Worm (Caenorhabditis elegans) whole organism, mixed stage, embryonic: ENCODE results near the gene mmaa-1.

ENCODE experiments used
- bed-3 ChIP-seq: fragments of 200-800 bp; sonication (Bioruptor generic); optimal IDR thresholded peaks from 3 replicates; lab custom pipeline; 2018; ENCODE audit warnings: mild to moderate bottlenecking, missing genetic modification characterization, moderate library complexity, missing compliant biosample characterization
- ces-1 ChIP-seq: fragments of 150-350 bp; optimal IDR thresholded peaks from 2 replicates; lab custom pipeline; 2014; ENCODE audit warnings: missing biosample characterization, missing genetic modification reagents, missing genetic modification characterization
- elt-1 ChIP-seq: sonication (generic microtip); optimal IDR thresholded peaks from 2 replicates; lab custom pipeline; 2017; ENCODE audit warnings: missing genetic modification characterization, mild to moderate bottlenecking, missing compliant biosample characterization, antibody characterized with exemption, moderate library complexity, borderline replicate concordance; ENCODE audit not compliant: insufficient read depth
- elt-3 ChIP-seq: fragments of 150-350 bp; optimal IDR thresholded peaks from 2 replicates; lab custom pipeline; 2014; ENCODE audit warnings: missing biosample characterization, missing genetic modification characterization
- flh-1 ChIP-seq: fragments of 200-800 bp; sonication (Bioruptor generic); optimal IDR thresholded peaks from 2 replicates; lab custom pipeline; 2018; ENCODE audit warnings: mild to moderate bottlenecking, missing genetic modification characterization, moderate library complexity, missing compliant biosample characterization
- lin-13 ChIP-seq: fragments of 150-350 bp; optimal IDR thresholded peaks from 2 replicates; lab custom pipeline; 2014; ENCODE audit warnings: missing biosample characterization, missing genetic modification characterization
- lsy-2 ChIP-seq: fragments of 150-350 bp; optimal IDR thresholded peaks from 2 replicates; lab custom pipeline; 2014; ENCODE audit warnings: missing biosample characterization, missing genetic modification characterization
- nhr-76 ChIP-seq: sonication (generic microtip); optimal IDR thresholded peaks from 2 replicates; lab custom pipeline; 2017; ENCODE audit warnings: missing biosample characterization, missing genetic modification characterization
- pha-4 ChIP-seq: fragments of 150-350 bp; optimal IDR thresholded peaks from 2 replicates; lab custom pipeline; 2018; ENCODE audit warnings: missing biosample characterization, missing genetic modification reagents, missing genetic modification characterization
- unc-62 ChIP-seq: fragments of 150-350 bp; optimal IDR thresholded peaks from 2 replicates; lab custom pipeline; 2014; ENCODE audit warnings: missing biosample characterization, missing genetic modification reagents, missing genetic modification characterization
- zip-8 ChIP-seq: fragments of 150-350 bp; optimal IDR thresholded peaks from 2 replicates; lab custom pipeline; 2014; ENCODE audit warnings: missing biosample characterization, missing genetic modification characterization

DNA sequence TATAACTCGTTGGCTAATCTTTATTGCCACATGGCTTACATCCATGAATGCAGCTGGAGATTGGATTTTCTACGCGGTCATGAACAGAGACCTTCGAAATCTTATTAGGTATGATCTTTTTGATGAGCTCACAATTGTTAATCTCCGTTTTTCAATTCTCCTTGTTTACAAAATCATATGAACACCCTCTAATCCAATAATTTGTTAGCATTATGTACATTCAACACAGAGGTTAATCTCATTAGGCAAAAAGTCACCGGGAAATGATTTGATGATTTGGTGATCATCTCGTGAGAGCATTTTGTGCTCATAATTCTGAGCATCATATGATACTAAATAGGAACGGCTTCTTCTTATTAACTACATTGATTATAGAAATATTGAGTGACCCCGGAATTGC, 45.3 kb upstream of the mmaa-1 start:
- no peak for TF ChIP-seq pha-4 (tag; lab: Kevin White, UChicago)
- no peak for TF ChIP-seq nhr-76
- no peak for TF ChIP-seq ces-1 (GFP tag; lab: Kevin White, UChicago)
- TF ChIP-seq unc-62 (GFP tag; lab: Kevin White, UChicago): no peak
- TF ChIP-seq elt-1 (tag; lab: Kevin White, UChicago): no peak
- no peak for TF ChIP-seq elt-3
- no peak for TF ChIP-seq zip-8 (tag; lab: Kevin White, UChicago)
- no peak for TF ChIP-seq flh-1 (GFP tag; lab: Kevin White, UChicago)
- TF ChIP-seq bed-3 (GFP tag; lab: Kevin White, UChicago): no peak
- no peak for TF ChIP-seq lsy-2 (tag; lab: Kevin White, UChicago)
- no peak for TF ChIP-seq lin-13 (tag; lab: Kevin White, UChicago)
